Fruit fly (Drosophila melanogaster) Kc167 (cell line): ENCODE results near the gene Tlk.

Experiments
- Myc ChIP-seq: fragments of >200 bp; optimal IDR thresholded peaks from 2 replicates; lab custom pipeline; 2017; ENCODE audit warnings: missing external identifiers
- Sin3A ChIP-seq: fragments of >200 bp; optimal IDR thresholded peaks from 2 replicates; lab custom pipeline; 2018; ENCODE audit warnings: missing external identifiers
- h ChIP-seq: fragments of >200 bp; optimal IDR thresholded peaks from 3 replicates; lab custom pipeline; 2018; ENCODE audit warnings: missing external identifiers
- psq ChIP-seq: fragments of >200 bp; optimal IDR thresholded peaks from 2 replicates; lab custom pipeline; 2017; ENCODE audit warnings: missing external identifiers
- ttk ChIP-seq: sonication (Bioruptor generic); optimal IDR thresholded peaks from 2 replicates; lab custom pipeline; 2017; ENCODE audit warnings: missing external identifiers

- TF ChIP-seq psq (lab: Kevin White, UChicago): no peak
- TF ChIP-seq Sin3A (lab: Kevin White, UChicago): no peak
- TF ChIP-seq Myc: no peak
- no peak for TF ChIP-seq h (lab: Kevin White, UChicago)
- no peak for TF ChIP-seq ttk (lab: Kevin White, UChicago)
Observed at dm6 chrX:3811340-3811788, 91.6 kb downstream of the Tlk start, which contains the start of gene ec.
